Worm (Caenorhabditis elegans) whole organism, L3 larva: ENCODE measurements around the gene cyc-2.2.

ENCODE experiments used
- aly-2 ChIP-seq: fragments of 150-350 bp; optimal IDR thresholded peaks from 2 replicates; lab custom pipeline; 2014; ENCODE audit warnings: missing biosample characterization, missing genetic modification characterization
- ama-1 ChIP-seq: fragments of 150-350 bp; optimal IDR thresholded peaks from 2 replicates; lab custom pipeline; 2018
- ceh-28 ChIP-seq: fragments of 150-350 bp; optimal IDR thresholded peaks from 2 replicates; lab custom pipeline; 2014; ENCODE audit warnings: missing biosample characterization, missing genetic modification reagents, missing genetic modification characterization
- ceh-82 ChIP-seq: fragments of 150-350 bp; optimal IDR thresholded peaks from 2 replicates; lab custom pipeline; 2014; ENCODE audit warnings: missing biosample characterization, missing genetic modification characterization
- daf-12 ChIP-seq: fragments of 150-350 bp; optimal IDR thresholded peaks from 2 replicates; lab custom pipeline; 2014; ENCODE audit warnings: missing biosample characterization, missing genetic modification reagents, missing genetic modification characterization
- egl-5 ChIP-seq: fragments of 150-350 bp; optimal IDR thresholded peaks from 2 replicates; lab custom pipeline; 2017; ENCODE audit warnings: missing biosample characterization, missing genetic modification reagents, missing genetic modification characterization, inconsistent platforms
- elt-1 ChIP-seq: fragments of 150-350 bp; optimal IDR thresholded peaks from 2 replicates; lab custom pipeline; 2014; ENCODE audit warnings: missing biosample characterization, missing genetic modification characterization
- elt-2 ChIP-seq: sonication (generic microtip); optimal IDR thresholded peaks from 2 replicates; lab custom pipeline; 2016; ENCODE audit warnings: missing genetic modification reagents, mild to moderate bottlenecking, missing genetic modification characterization, missing compliant biosample characterization
- elt-3 ChIP-seq, 3 experiments: fragments of 150-350 bp in 1 of 3; sonication (generic microtip) in 2 of 3; optimal IDR thresholded peaks; 2 replicates in 2 of 3; 4 replicates in 1 of 3; lab custom pipeline; 2014 to 2017; ENCODE audit warnings: missing biosample characterization in 3 of 3, missing genetic modification characterization in 3 of 3
- eor-1 ChIP-seq, 2 experiments: fragments of 150-350 bp; optimal IDR thresholded peaks; 2 replicates each; lab custom pipeline; 2014 to 2018; ENCODE audit warnings: missing biosample characterization in 2 of 2, missing genetic modification characterization in 2 of 2
- fkh-10 ChIP-seq: sonication (generic microtip); optimal IDR thresholded peaks from 2 replicates; lab custom pipeline; 2017; ENCODE audit warnings: missing biosample characterization, missing genetic modification reagents, missing genetic modification characterization
- fkh-2 ChIP-seq: fragments of 150-350 bp; optimal IDR thresholded peaks from 2 replicates; lab custom pipeline; 2014; ENCODE audit warnings: missing biosample characterization, missing genetic modification reagents, missing genetic modification characterization
- fos-1 ChIP-seq: fragments of 150-350 bp; optimal IDR thresholded peaks from 2 replicates; lab custom pipeline; 2014; ENCODE audit warnings: missing biosample characterization, missing genetic modification characterization
- jun-1 ChIP-seq: fragments of 150-350 bp; optimal IDR thresholded peaks from 2 replicates; lab custom pipeline; 2014; ENCODE audit warnings: missing biosample characterization, missing genetic modification reagents, missing genetic modification characterization
- lin-15B ChIP-seq: fragments of 150-350 bp; optimal IDR thresholded peaks from 2 replicates; lab custom pipeline; 2014; ENCODE audit warnings: missing biosample characterization, missing genetic modification characterization
- lin-39 ChIP-seq: fragments of 150-350 bp; optimal IDR thresholded peaks from 2 replicates; lab custom pipeline; 2018; ENCODE audit warnings: missing biosample characterization, missing genetic modification reagents, missing genetic modification characterization
- lsy-12 ChIP-seq: sonication (generic microtip); optimal IDR thresholded peaks from 2 replicates; lab custom pipeline; 2016; ENCODE audit warnings: mild to moderate bottlenecking, missing genetic modification characterization, missing compliant biosample characterization
- mdl-1 ChIP-seq: fragments of 150-350 bp; optimal IDR thresholded peaks from 2 replicates; lab custom pipeline; 2014; ENCODE audit warnings: missing biosample characterization, missing genetic modification characterization
- mml-1 ChIP-seq: fragments of 150-350 bp; sonication (generic microtip); optimal IDR thresholded peaks from 3 replicates; lab custom pipeline; 2014; ENCODE audit warnings: missing biosample characterization, missing genetic modification characterization
- nfya-1 ChIP-seq: sonication (generic microtip); optimal IDR thresholded peaks from 2 replicates; lab custom pipeline; 2017; ENCODE audit warnings: missing genetic modification characterization, mild to moderate bottlenecking, missing compliant biosample characterization, antibody characterized with exemption, moderate library complexity; ENCODE audit not compliant: insufficient read depth
- nhr-11 ChIP-seq: fragments of 150-350 bp; optimal IDR thresholded peaks from 2 replicates; lab custom pipeline; 2014; ENCODE audit warnings: missing biosample characterization, missing genetic modification characterization
- nhr-12 ChIP-seq: fragments of 150-350 bp; optimal IDR thresholded peaks from 2 replicates; lab custom pipeline; 2014; ENCODE audit warnings: missing biosample characterization, missing genetic modification characterization
- nhr-237 ChIP-seq: fragments of 150-350 bp; optimal IDR thresholded peaks from 2 replicates; lab custom pipeline; 2014; ENCODE audit warnings: missing biosample characterization, missing genetic modification characterization
- nhr-25 ChIP-seq: sonication (generic microtip); optimal IDR thresholded peaks from 2 replicates; lab custom pipeline; 2017; ENCODE audit warnings: missing biosample characterization, missing genetic modification characterization
- nhr-43 ChIP-seq: sonication (generic microtip); optimal IDR thresholded peaks from 2 replicates; lab custom pipeline; 2016; ENCODE audit warnings: mild to moderate bottlenecking, missing genetic modification characterization, missing compliant biosample characterization; ENCODE audit not compliant: poor library complexity, severe bottlenecking
- nhr-67 ChIP-seq: fragments of 150-350 bp; optimal IDR thresholded peaks from 2 replicates; lab custom pipeline; 2014; ENCODE audit warnings: missing biosample characterization, missing genetic modification characterization
- nhr-76 ChIP-seq: fragments of 150-350 bp; sonication (generic microtip); optimal IDR thresholded peaks from 5 replicates; lab custom pipeline; 2014; ENCODE audit warnings: missing biosample characterization, missing genetic modification characterization
- nhr-77 ChIP-seq: fragments of 150-350 bp; optimal IDR thresholded peaks from 2 replicates; lab custom pipeline; 2014; ENCODE audit warnings: missing biosample characterization, missing genetic modification characterization
- pha-4 ChIP-seq: fragments of 150-350 bp; optimal IDR thresholded peaks from 2 replicates; lab custom pipeline; 2014; ENCODE audit warnings: missing biosample characterization, missing genetic modification reagents, missing genetic modification characterization
- pqm-1 ChIP-seq: fragments of 150-350 bp; optimal IDR thresholded peaks from 2 replicates; lab custom pipeline; 2017; ENCODE audit warnings: missing biosample characterization, missing genetic modification characterization, inconsistent platforms
- sea-2 ChIP-seq: fragments of 150-350 bp; sonication (generic microtip); optimal IDR thresholded peaks from 4 replicates; lab custom pipeline; 2014; ENCODE audit warnings: missing biosample characterization, missing genetic modification reagents, missing genetic modification characterization
- snpc-4 ChIP-seq: fragments of 150-350 bp; optimal IDR thresholded peaks from 2 replicates; lab custom pipeline; 2014; ENCODE audit warnings: missing biosample characterization, missing genetic modification characterization
- tbx-2 ChIP-seq: sonication (generic microtip); optimal IDR thresholded peaks from 2 replicates; lab custom pipeline; 2016; ENCODE audit warnings: mild to moderate bottlenecking, missing genetic modification characterization, missing compliant biosample characterization
- unc-62 ChIP-seq: fragments of 150-350 bp; sonication (generic microtip); optimal IDR thresholded peaks from 4 replicates; lab custom pipeline; 2014; ENCODE audit warnings: missing biosample characterization, missing genetic modification reagents, missing genetic modification characterization
- ztf-11 ChIP-seq: fragments of 150-350 bp; optimal IDR thresholded peaks from 2 replicates; lab custom pipeline; 2014; ENCODE audit warnings: missing biosample characterization, missing genetic modification characterization
- ztf-4 ChIP-seq: fragments of 150-350 bp; optimal IDR thresholded peaks from 2 replicates; lab custom pipeline; 2014; ENCODE audit warnings: missing biosample characterization, missing genetic modification characterization

Gene cyc-2.2

ce11 chrV:12637238-12637690, 25.2 kb upstream of the cyc-2.2 start, which contains the start of gene F56H9.2 (continued):
- TF ChIP-seq tbx-2 (tag; lab: Kevin White, UChicago) (peak; percentile 11), ceh-28 (tag; lab: Kevin White, UChicago) (peak; percentile 61), lin-39 (tag; lab: Kevin White, UChicago) (no peak), daf-12 (tag; lab: Kevin White, UChicago) (no peak), nhr-77 (tag; lab: Kevin White, UChicago) (no peak), lsy-12 (tag; lab: Kevin White, UChicago) (no peak), elt-2 (peak; percentile 85), lin-15B (tag; lab: Kevin White, UChicago) (no peak), fkh-2 (no peak), ztf-11 (no peak), nhr-12 (no peak), snpc-4 (tag; lab: Kevin White, UChicago) (no peak)

DNA sequence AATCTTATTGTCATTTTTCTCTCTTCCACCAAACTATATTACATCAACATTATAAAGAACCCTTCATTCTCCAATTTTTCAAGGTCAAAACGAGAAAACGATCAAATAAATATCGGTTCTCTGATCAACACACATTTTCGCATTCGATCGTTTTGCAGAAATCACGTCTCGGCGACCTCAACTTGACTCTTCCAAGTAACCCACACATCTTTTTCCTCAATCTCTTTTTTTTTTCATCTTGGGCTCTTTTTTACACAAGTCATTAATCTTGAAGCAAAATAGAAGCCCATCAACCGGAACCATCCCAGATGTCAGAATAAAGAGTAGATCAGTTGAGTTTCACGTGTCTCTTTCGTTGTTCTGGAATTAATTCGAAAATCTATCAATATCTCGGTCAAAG, 24.2 kb upstream of the cyc-2.2 start:
- TF ChIP-seq nhr-12 (no peak), fos-1 (no peak), nhr-25 (tag; lab: Kevin White, UChicago) (peak; percentile 63), egl-5 (tag; lab: Kevin White, UChicago) (peak; percentile 2)

- TF ChIP-seq nhr-67 (tag; lab: Kevin White, UChicago), result no peak
- peak; percentile 43 for TF ChIP-seq elt-2
- no peak for TF ChIP-seq ama-1 (lab: Kevin White, UChicago)
- TF ChIP-seq jun-1 (tag; lab: Kevin White, UChicago), result peak; percentile 63
- TF ChIP-seq eor-1 (tag; optimal IDR thresholded peaks at IDR 0.05; lab: Kevin White, UChicago), result no peak
- peak; percentile 23 for TF ChIP-seq nhr-43 (tag; lab: Kevin White, UChicago)
- TF ChIP-seq fkh-10 (GFP tag; lab: Kevin White, UChicago), result no peak
- peak; percentile 40 for TF ChIP-seq nhr-25 (tag; lab: Kevin White, UChicago)
- no peak for TF ChIP-seq mml-1
- no peak for TF ChIP-seq aly-2
- TF ChIP-seq pqm-1 (tag; lab: Kevin White, UChicago), result peak; percentile 62
- TF ChIP-seq unc-62 (GFP tag; lab: Kevin White, UChicago), result no peak
- TF ChIP-seq ztf-4 (tag; lab: Kevin White, UChicago), result no peak
- TF ChIP-seq pha-4 (tag; lab: Kevin White, UChicago), result peak; percentile 94
- TF ChIP-seq fos-1, result no peak
Observed at ce11 chrV:12635218-12635617, 23.2 kb upstream of the cyc-2.2 start.

DNA sequence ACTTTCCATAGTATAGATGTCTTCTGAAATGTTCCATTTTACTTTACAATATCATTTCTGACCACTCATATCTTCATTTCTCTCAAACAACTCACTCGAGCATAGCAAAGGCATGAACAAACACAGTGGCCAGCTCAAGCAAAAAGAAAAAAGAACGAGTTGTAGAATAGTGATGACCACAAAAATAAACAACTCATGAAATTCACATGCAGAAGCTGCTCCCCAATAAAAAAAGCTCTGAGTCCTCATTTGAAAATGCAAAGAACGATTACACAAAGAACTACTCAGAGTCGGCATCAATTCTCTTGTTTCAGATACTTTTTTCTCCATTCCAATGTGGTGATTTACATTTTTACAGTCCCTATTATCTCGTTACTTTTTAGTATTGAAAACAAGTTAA, 22.7 kb upstream of the cyc-2.2 start:
- TF ChIP-seq mml-1 (peak; percentile 76), nhr-11 (tag; lab: Kevin White, UChicago) (no peak), nhr-12 (no peak), ceh-82 (tag; lab: Kevin White, UChicago) (no peak), nfya-1 (tag; lab: Kevin White, UChicago) (no peak), egl-5 (tag; lab: Kevin White, UChicago) (peak; percentile 32), elt-1 (no peak), nhr-76 (no peak), elt-3 (tag; optimal IDR thresholded peaks at IDR 0.05; lab: Kevin White, UChicago) (no peak), nhr-43 (tag; lab: Kevin White, UChicago) (no peak), daf-12 (tag; lab: Kevin White, UChicago) (no peak), mdl-1 (tag; lab: Kevin White, UChicago) (no peak), pqm-1 (tag; lab: Kevin White, UChicago) (no peak), nhr-237 (no peak), sea-2 (no peak), snpc-4 (tag; lab: Kevin White, UChicago) (no peak)
- TF ChIP-seq, all 47 proteins: peak for 2

DNA sequence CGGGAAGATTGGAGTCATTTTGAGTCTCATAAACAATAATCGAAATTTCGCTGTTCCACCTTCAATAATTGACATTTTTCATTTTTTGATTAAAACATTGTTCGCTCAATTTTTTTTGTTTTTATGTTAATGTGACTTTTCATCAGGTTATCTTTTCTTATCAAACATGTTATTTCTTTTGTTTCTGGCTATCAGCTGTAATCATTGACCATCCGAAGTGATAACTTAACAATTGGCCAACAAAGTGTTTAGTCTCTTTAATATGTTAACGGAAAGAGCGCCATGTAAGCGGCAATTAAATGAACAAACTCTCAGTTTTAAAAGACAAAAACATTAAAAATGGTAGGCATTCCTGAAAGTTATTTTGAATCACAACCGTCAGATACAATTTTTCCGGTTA, 22.0 kb upstream of the cyc-2.2 start:
- TF ChIP-seq pqm-1 (tag; lab: Kevin White, UChicago), result peak; percentile 52
- no peak for TF ChIP-seq lin-39 (tag; lab: Kevin White, UChicago)
- peak; percentile 77 for TF ChIP-seq elt-2
